Worm (Caenorhabditis elegans): Measurements from ENCODE around the gene col-142.

Gene col-142

DNA sequence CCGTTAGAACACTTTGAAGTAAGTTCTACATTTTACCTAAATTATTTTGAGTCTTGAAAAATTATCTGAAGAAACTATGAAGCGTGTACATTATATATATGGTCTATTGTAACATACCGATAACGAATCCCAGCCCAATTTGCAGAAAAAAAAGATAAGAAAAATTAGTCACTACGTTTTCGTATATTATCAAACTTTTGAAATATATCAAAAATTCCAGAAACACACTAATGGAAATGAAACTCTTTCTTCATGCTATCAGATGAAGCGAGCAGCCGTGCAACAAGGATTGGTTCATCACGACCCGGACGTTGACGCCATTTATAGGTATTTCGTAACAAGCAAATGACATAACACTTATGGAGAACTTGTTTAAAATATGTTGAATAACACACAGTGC lies 19.1 kb upstream of the col-142 start:
- TF ChIP-seq tra-4 (tag; optimal IDR thresholded peaks at IDR 0.05) (no peak), ceh-13 (GFP tag; optimal IDR thresholded peaks at IDR 0.05) (no peak), ets-7 (tag; optimal IDR thresholded peaks at IDR 0.05) (no peak), aly-1 (tag; optimal IDR thresholded peaks at IDR 0.05) (no peak), tbx-11 (GFP tag; IDR thresholded peaks at IDR 0.05) (no peak), pes-1 (GFP tag; IDR thresholded peaks at IDR 0.05) (no peak), ceh-36 (tag; optimal IDR thresholded peaks at IDR 0.05) (no peak), ama-1 (optimal IDR thresholded peaks at IDR 0.05) (no peak), sea-1 (GFP tag; conservative IDR thresholded peaks at IDR 0.05) (no peak), scrt-1 (GFP tag; IDR thresholded peaks at IDR 0.05) (no peak), F13C5.2 (tag; optimal IDR thresholded peaks at IDR 0.05) (no peak), hmg-4 (GFP tag; optimal IDR thresholded peaks at IDR 0.05) (no peak), B0310.2 (tag; optimal IDR thresholded peaks at IDR 0.05) (no peak), hnd-1 (tag; optimal IDR thresholded peaks at IDR 0.05) (no peak), tbx-37 (GFP tag; conservative IDR thresholded peaks at IDR 0.05) (no peak), flt-1 (GFP tag; IDR thresholded peaks at IDR 0.05) (no peak), hmbx-1 (tag; optimal IDR thresholded peaks at IDR 0.05) (no peak)

- TF ChIP-seq aly-1 (tag; optimal IDR thresholded peaks at IDR 0.05) (no peak), B0310.2 (tag; optimal IDR thresholded peaks at IDR 0.05) (no peak), ama-1 (optimal IDR thresholded peaks at IDR 0.05) (no peak), scrt-1 (GFP tag; IDR thresholded peaks at IDR 0.05) (no peak), hmbx-1 (tag; optimal IDR thresholded peaks at IDR 0.05) (no peak), tra-4 (tag; optimal IDR thresholded peaks at IDR 0.05) (no peak), F13C5.2 (tag; optimal IDR thresholded peaks at IDR 0.05) (no peak), ceh-36 (tag; optimal IDR thresholded peaks at IDR 0.05) (no peak), sea-1 (GFP tag; conservative IDR thresholded peaks at IDR 0.05) (no peak), flt-1 (GFP tag; IDR thresholded peaks at IDR 0.05) (no peak), tbx-37 (GFP tag; conservative IDR thresholded peaks at IDR 0.05) (no peak), hmg-4 (GFP tag; optimal IDR thresholded peaks at IDR 0.05) (no peak), pes-1 (GFP tag; IDR thresholded peaks at IDR 0.05) (no peak)
These were observed 17.1 kb upstream of the col-142 start for ce11 chrV:6813862-6814261.

- TF ChIP-seq ceh-36 (tag; optimal IDR thresholded peaks at IDR 0.05) (no peak), ceh-13 (GFP tag; optimal IDR thresholded peaks at IDR 0.05) (no peak), tbx-11 (GFP tag; IDR thresholded peaks at IDR 0.05) (no peak), hnd-1 (tag; optimal IDR thresholded peaks at IDR 0.05) (no peak), tbx-37 (GFP tag; conservative IDR thresholded peaks at IDR 0.05) (no peak), tra-4 (tag; optimal IDR thresholded peaks at IDR 0.05) (no peak), flt-1 (GFP tag; IDR thresholded peaks at IDR 0.05) (no peak), pes-1 (GFP tag; IDR thresholded peaks at IDR 0.05) (no peak), hmbx-1 (tag; optimal IDR thresholded peaks at IDR 0.05) (no peak)
These were observed 13.8 kb upstream of the col-142 start, which contains the start of gene dmsr-14 for ce11 chrV:6817184-6817583. Gene dmsr-14, minus strand, starts transcription at chrV:6817284.

DNA sequence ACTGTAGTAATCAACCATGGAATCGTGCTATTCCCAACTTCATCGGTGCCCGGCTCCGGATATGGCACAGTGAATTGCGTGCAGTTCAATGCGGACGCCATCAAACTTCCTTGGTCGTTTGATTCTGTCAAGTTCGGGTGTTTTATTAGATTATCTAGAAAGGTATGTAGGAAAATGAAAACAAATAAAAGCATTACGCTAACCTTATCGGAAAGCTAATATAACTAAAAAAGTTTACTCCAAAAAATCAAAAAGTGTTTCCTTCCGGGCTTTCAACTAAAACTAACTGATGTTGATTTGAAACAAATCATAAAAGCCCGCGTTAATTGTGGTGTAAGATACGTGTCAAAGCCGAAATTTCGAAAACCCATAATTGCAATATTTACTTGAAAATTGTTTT lies 11.2 kb upstream of the col-142 start, which contains the start of gene dmsr-13:
Gene dmsr-13, minus strand, starts transcription at position 101 of the 400 bp plus-strand sequence.
- TF ChIP-seq ets-7 (tag; optimal IDR thresholded peaks at IDR 0.05) (no peak), tbx-11 (GFP tag; IDR thresholded peaks at IDR 0.05) (no peak), pes-1 (GFP tag; IDR thresholded peaks at IDR 0.05) (no peak), hmg-4 (GFP tag; optimal IDR thresholded peaks at IDR 0.05) (no peak), scrt-1 (GFP tag; IDR thresholded peaks at IDR 0.05) (no peak), B0310.2 (tag; optimal IDR thresholded peaks at IDR 0.05) (no peak)

DNA sequence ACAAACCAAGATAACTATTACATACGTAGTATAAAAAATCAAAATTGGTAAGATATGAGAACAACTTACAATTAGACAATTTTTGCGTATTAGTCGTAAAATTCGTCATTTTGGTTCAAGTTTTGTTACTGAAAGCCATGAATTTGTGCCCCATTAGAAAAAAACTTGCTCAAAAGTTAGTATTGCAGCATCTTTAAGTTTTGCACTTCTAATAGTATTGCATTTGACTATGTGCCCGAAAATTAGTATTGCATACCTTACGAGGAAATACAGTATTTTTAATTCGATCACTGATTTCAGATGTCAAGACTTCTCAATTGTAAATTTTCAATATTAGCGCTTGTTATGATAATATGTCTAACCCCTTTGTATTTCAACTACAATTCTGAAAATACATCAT lies 9.5 kb upstream of the col-142 start, which contains the start of gene T15B7.8:
Gene T15B7.8, plus strand, starts transcription at position 301 of the 400 bp plus-strand sequence.
- no peak for TF ChIP-seq tra-4 (tag; optimal IDR thresholded peaks at IDR 0.05)
- no peak for TF ChIP-seq hmbx-1 (tag; optimal IDR thresholded peaks at IDR 0.05)
- no peak for TF ChIP-seq ets-7 (tag; optimal IDR thresholded peaks at IDR 0.05)
- TF ChIP-seq ceh-13 (GFP tag; optimal IDR thresholded peaks at IDR 0.05), result no peak
- no peak for TF ChIP-seq hnd-1 (tag; optimal IDR thresholded peaks at IDR 0.05)
- no peak for TF ChIP-seq tbx-37 (GFP tag; conservative IDR thresholded peaks at IDR 0.05)
- no peak for TF ChIP-seq B0310.2 (tag; optimal IDR thresholded peaks at IDR 0.05)
- TF ChIP-seq pes-1 (GFP tag; IDR thresholded peaks at IDR 0.05), result no peak

- TF ChIP-seq flt-1 (GFP tag; IDR thresholded peaks at IDR 0.05) (no peak), tra-4 (tag; optimal IDR thresholded peaks at IDR 0.05) (no peak), ama-1 (optimal IDR thresholded peaks at IDR 0.05) (no peak), sea-1 (GFP tag; conservative IDR thresholded peaks at IDR 0.05) (no peak), aly-1 (tag; optimal IDR thresholded peaks at IDR 0.05) (no peak), tbx-11 (GFP tag; IDR thresholded peaks at IDR 0.05) (no peak), B0310.2 (tag; optimal IDR thresholded peaks at IDR 0.05) (no peak), hmg-4 (GFP tag; optimal IDR thresholded peaks at IDR 0.05) (no peak), tbx-37 (GFP tag; conservative IDR thresholded peaks at IDR 0.05) (no peak), scrt-1 (GFP tag; IDR thresholded peaks at IDR 0.05) (no peak), ceh-36 (tag; optimal IDR thresholded peaks at IDR 0.05) (no peak), ets-7 (tag; optimal IDR thresholded peaks at IDR 0.05) (no peak), hnd-1 (tag; optimal IDR thresholded peaks at IDR 0.05) (no peak), ceh-13 (GFP tag; optimal IDR thresholded peaks at IDR 0.05) (no peak), F13C5.2 (tag; optimal IDR thresholded peaks at IDR 0.05) (no peak), pes-1 (GFP tag; IDR thresholded peaks at IDR 0.05) (no peak), hmbx-1 (tag; optimal IDR thresholded peaks at IDR 0.05) (no peak)
These were observed 7.5 kb upstream of the col-142 start for ce11 chrV:6823432-6823831.

ce11 chrV:6828786-6829185 lies 2.2 kb upstream of the col-142 start, which contains the start of gene dmsr-15:
Gene dmsr-15, minus strand, starts transcription at chrV:6828886.
- TF ChIP-seq scrt-1 (GFP tag; IDR thresholded peaks at IDR 0.05), result no peak
- TF ChIP-seq ets-7 (tag; optimal IDR thresholded peaks at IDR 0.05), result no peak
- TF ChIP-seq ceh-36 (tag; optimal IDR thresholded peaks at IDR 0.05), result no peak
- no peak for TF ChIP-seq hnd-1 (tag; optimal IDR thresholded peaks at IDR 0.05)
- TF ChIP-seq tbx-37 (GFP tag; conservative IDR thresholded peaks at IDR 0.05), result no peak
- TF ChIP-seq sea-1 (GFP tag; conservative IDR thresholded peaks at IDR 0.05), result no peak
- TF ChIP-seq ceh-13 (GFP tag; optimal IDR thresholded peaks at IDR 0.05), result no peak
- TF ChIP-seq tbx-11 (GFP tag; IDR thresholded peaks at IDR 0.05), result no peak
- no peak for TF ChIP-seq aly-1 (tag; optimal IDR thresholded peaks at IDR 0.05)
- TF ChIP-seq flt-1 (GFP tag; IDR thresholded peaks at IDR 0.05), result no peak
- no peak for TF ChIP-seq hmg-4 (GFP tag; optimal IDR thresholded peaks at IDR 0.05)
- TF ChIP-seq ama-1 (optimal IDR thresholded peaks at IDR 0.05), result no peak
- no peak for TF ChIP-seq tra-4 (tag; optimal IDR thresholded peaks at IDR 0.05)
- no peak for TF ChIP-seq F13C5.2 (tag; optimal IDR thresholded peaks at IDR 0.05)
- TF ChIP-seq pes-1 (GFP tag; IDR thresholded peaks at IDR 0.05), result no peak
- TF ChIP-seq B0310.2 (tag; optimal IDR thresholded peaks at IDR 0.05), result no peak
- TF ChIP-seq hmbx-1 (tag; optimal IDR thresholded peaks at IDR 0.05), result no peak
